Fruit fly (Drosophila melanogaster) whole organism, prepupa: ENCODE data around the gene SerRS.

ENCODE experiments used
- CG10631 ChIP-seq: fragments of 200-800 bp; sonication (Bioruptor generic); optimal IDR thresholded peaks from 2 replicates; lab custom pipeline; 2016; ENCODE audit warnings: missing biosample characterization, missing genetic modification characterization
- CG11294 ChIP-seq: fragments of 200-800 bp; sonication (Bioruptor generic); IDR thresholded peaks from 2 replicates; pipeline ENCODE4 v1.3.6; 2022; ENCODE audit warnings: missing biosample characterization, missing genetic modification characterization
- CG11762 ChIP-seq: fragments of 200-800 bp; sonication (Bioruptor generic); optimal IDR thresholded peaks from 3 replicates; lab custom pipeline; 2016; ENCODE audit warnings: missing biosample characterization, missing genetic modification characterization; ENCODE audit not compliant: insufficient read depth
- CG11902 ChIP-seq: fragments of 200-800 bp; sonication (Bioruptor generic); optimal IDR thresholded peaks from 3 replicates; lab custom pipeline; 2016; ENCODE audit warnings: missing biosample characterization, missing genetic modification characterization
- CG15336 ChIP-seq: fragments of 200-800 bp; sonication (Bioruptor generic); IDR thresholded peaks from 2 replicates; pipeline ENCODE4 v1.3.6; 2022; ENCODE audit warnings: missing biosample characterization, missing genetic modification characterization
- CG1621 ChIP-seq: fragments of 200-800 bp; sonication (Bioruptor generic); optimal IDR thresholded peaks from 3 replicates; lab custom pipeline; 2018; ENCODE audit warnings: missing biosample characterization, mild to moderate bottlenecking, missing genetic modification characterization
- CG16779 ChIP-seq: fragments of 200-800 bp; sonication (Bioruptor generic); optimal IDR thresholded peaks from 3 replicates; lab custom pipeline; 2017; ENCODE audit warnings: missing biosample characterization, mild to moderate bottlenecking, missing genetic modification characterization
- CG3032 ChIP-seq: fragments of 200-800 bp; optimal IDR thresholded peaks from 2 replicates; lab custom pipeline; 2019; ENCODE audit warnings: missing biosample characterization, mild to moderate bottlenecking, missing genetic modification characterization, moderate library complexity
- CG31627 ChIP-seq: fragments of 200-800 bp; sonication (Bioruptor generic); optimal IDR thresholded peaks from 3 replicates; lab custom pipeline; 2016; ENCODE audit warnings: missing biosample characterization, missing genetic modification characterization
- CG32006 ChIP-seq: fragments of 200-800 bp; sonication (Bioruptor generic); optimal IDR thresholded peaks from 3 replicates; lab custom pipeline; 2017; ENCODE audit warnings: missing biosample characterization, mild to moderate bottlenecking, missing genetic modification characterization
- CG34406 ChIP-seq: fragments of 200-800 bp; sonication (Bioruptor generic); optimal IDR thresholded peaks from 3 replicates; lab custom pipeline; 2016; ENCODE audit warnings: missing biosample characterization, missing genetic modification characterization
- CG3919 ChIP-seq: fragments of 200-800 bp; sonication (Bioruptor generic); optimal IDR thresholded peaks from 3 replicates; lab custom pipeline; 2016; ENCODE audit warnings: missing biosample characterization, missing genetic modification characterization
- CG4318 ChIP-seq: fragments of 200-800 bp; sonication (Bioruptor generic); optimal IDR thresholded peaks from 3 replicates; lab custom pipeline; 2017; ENCODE audit warnings: missing biosample characterization, mild to moderate bottlenecking, missing genetic modification characterization
- CG6163 ChIP-seq: fragments of 200-800 bp; sonication (Bioruptor generic); IDR thresholded peaks from 3 replicates; pipeline ENCODE4 v1.3.6; 2022; ENCODE audit warnings: missing biosample characterization, missing genetic modification characterization
- CG6276 ChIP-seq: fragments of 200-800 bp; sonication (Bioruptor generic); optimal IDR thresholded peaks from 2 replicates; lab custom pipeline; 2017; ENCODE audit warnings: missing biosample characterization, mild to moderate bottlenecking, missing genetic modification characterization
- CG6792 ChIP-seq: fragments of 200-800 bp; sonication (Bioruptor generic); optimal IDR thresholded peaks from 3 replicates; lab custom pipeline; 2016; ENCODE audit warnings: missing biosample characterization, missing genetic modification characterization
- CG6808 ChIP-seq: fragments of 200-800 bp; sonication (Bioruptor generic); optimal IDR thresholded peaks from 3 replicates; lab custom pipeline; 2017; ENCODE audit warnings: missing biosample characterization, missing genetic modification characterization, mild to moderate bottlenecking, moderate library complexity, missing genetic modification reagents
- CG7368 ChIP-seq: fragments of 200-800 bp; sonication (Bioruptor generic); optimal IDR thresholded peaks from 3 replicates; lab custom pipeline; 2016; ENCODE audit warnings: missing biosample characterization, missing genetic modification characterization
- CG8119 ChIP-seq: fragments of 200-800 bp; sonication (Bioruptor generic); IDR thresholded peaks from 3 replicates; pipeline ENCODE4 v1.3.6; 2022; ENCODE audit warnings: missing biosample characterization, missing genetic modification characterization
- CG8319 ChIP-seq: fragments of 200-800 bp; sonication (Bioruptor generic); optimal IDR thresholded peaks from 3 replicates; lab custom pipeline; 2016; ENCODE audit warnings: missing biosample characterization, missing genetic modification characterization
- CG8632 ChIP-seq: fragments of 200-800 bp; sonication (Bioruptor generic); optimal IDR thresholded peaks from 3 replicates; lab custom pipeline; 2016; ENCODE audit warnings: missing biosample characterization, missing genetic modification characterization
- CG9139 ChIP-seq: fragments of 200-800 bp; sonication (Bioruptor generic); optimal IDR thresholded peaks from 3 replicates; lab custom pipeline; 2017; ENCODE audit warnings: missing biosample characterization, mild to moderate bottlenecking, missing genetic modification characterization
- Eip75B ChIP-seq: fragments of 200-800 bp; sonication (Bioruptor generic); optimal IDR thresholded peaks from 3 replicates; lab custom pipeline; 2016; ENCODE audit warnings: missing biosample characterization, missing genetic modification characterization
- Eip78C ChIP-seq: fragments of 200-800 bp; sonication (Bioruptor generic); peaks from one replicate; lab custom pipeline; 2016; ENCODE audit warnings: missing biosample characterization, missing genetic modification characterization
- Eip93F ChIP-seq: fragments of 200-800 bp; sonication (Bioruptor generic); optimal IDR thresholded peaks from 2 replicates; lab custom pipeline; 2016; ENCODE audit warnings: missing biosample characterization, mild to moderate bottlenecking, missing genetic modification characterization
- Ets21C ChIP-seq: fragments of 200-800 bp; sonication (Bioruptor generic); optimal IDR thresholded peaks from 3 replicates; lab custom pipeline; 2016; ENCODE audit warnings: missing biosample characterization, missing genetic modification characterization
- Gug ChIP-seq: fragments of 200-800 bp; sonication (Bioruptor generic); IDR thresholded peaks from 2 replicates; pipeline ENCODE4 v1.3.6; 2022; ENCODE audit warnings: missing biosample characterization, missing genetic modification characterization
- Hr38 ChIP-seq: sonication (Bioruptor generic); optimal IDR thresholded peaks from 2 replicates; lab custom pipeline; 2016; ENCODE audit warnings: missing biosample characterization, missing genetic modification characterization
- Hr4 ChIP-seq: fragments of 200-800 bp; sonication (Bioruptor generic); optimal IDR thresholded peaks from 3 replicates; lab custom pipeline; 2016; ENCODE audit warnings: missing biosample characterization, missing genetic modification characterization
- Lpt ChIP-seq: fragments of 200-800 bp; sonication (Bioruptor generic); optimal IDR thresholded peaks from 3 replicates; lab custom pipeline; 2016; ENCODE audit warnings: missing biosample characterization, missing genetic modification characterization
- Met ChIP-seq: fragments of 200-800 bp; sonication (Bioruptor generic); optimal IDR thresholded peaks from 3 replicates; lab custom pipeline; 2016; ENCODE audit warnings: missing biosample characterization, missing genetic modification characterization
- OdsH ChIP-seq: fragments of 200-800 bp; sonication (Bioruptor generic); optimal IDR thresholded peaks from 3 replicates; lab custom pipeline; 2016; ENCODE audit warnings: missing biosample characterization, missing genetic modification characterization
- Smox ChIP-seq: fragments of 200-800 bp; sonication (Bioruptor generic); optimal IDR thresholded peaks from 3 replicates; lab custom pipeline; 2016; ENCODE audit warnings: missing biosample characterization, missing genetic modification characterization
- Sox102F ChIP-seq: fragments of 200-800 bp; sonication (Bioruptor generic); optimal IDR thresholded peaks from 2 replicates; lab custom pipeline; 2016; ENCODE audit warnings: missing biosample characterization, mild to moderate bottlenecking, missing genetic modification characterization
- Sox14 ChIP-seq: fragments of 200-800 bp; sonication (Bioruptor generic); optimal IDR thresholded peaks from 3 replicates; lab custom pipeline; 2016; ENCODE audit warnings: missing biosample characterization, missing genetic modification characterization
- Sox15 ChIP-seq: fragments of 200-800 bp; sonication (Bioruptor generic); optimal IDR thresholded peaks from 3 replicates; lab custom pipeline; 2016; ENCODE audit warnings: missing biosample characterization, missing genetic modification characterization
- achi ChIP-seq: fragments of 200-800 bp; sonication (Bioruptor generic); optimal IDR thresholded peaks from 3 replicates; lab custom pipeline; 2016; ENCODE audit warnings: missing biosample characterization, missing genetic modification characterization
- acj6 ChIP-seq: fragments of 200-800 bp; sonication (Bioruptor generic); optimal IDR thresholded peaks from 3 replicates; lab custom pipeline; 2016; ENCODE audit warnings: missing biosample characterization, missing genetic modification characterization
- dac ChIP-seq: fragments of 200-800 bp; sonication (Bioruptor generic); optimal IDR thresholded peaks from 2 replicates; lab custom pipeline; 2017; ENCODE audit warnings: missing biosample characterization, mild to moderate bottlenecking, missing genetic modification characterization
- dsx ChIP-seq: fragments of 200-800 bp; optimal IDR thresholded peaks from 3 replicates; lab custom pipeline; 2019; ENCODE audit warnings: missing biosample characterization, mild to moderate bottlenecking, missing genetic modification characterization, moderate library complexity; ENCODE audit not compliant: poor library complexity, severe bottlenecking
- esn ChIP-seq: fragments of 200-800 bp; sonication (Bioruptor generic); optimal IDR thresholded peaks from 2 replicates; lab custom pipeline; 2016; ENCODE audit warnings: missing biosample characterization, mild to moderate bottlenecking, missing genetic modification characterization, moderate library complexity
- fd85E ChIP-seq: fragments of 200-800 bp; sonication (Bioruptor generic); optimal IDR thresholded peaks from 3 replicates; lab custom pipeline; 2016; ENCODE audit warnings: missing biosample characterization, missing genetic modification characterization
- lz ChIP-seq: fragments of 200-800 bp; sonication (Bioruptor generic); optimal IDR thresholded peaks from 3 replicates; lab custom pipeline; 2016; ENCODE audit warnings: missing biosample characterization, missing genetic modification characterization
- net ChIP-seq: fragments of 200-800 bp; sonication (Bioruptor generic); optimal IDR thresholded peaks from 3 replicates; lab custom pipeline; 2016; ENCODE audit warnings: missing biosample characterization, missing genetic modification characterization
- pdm3 ChIP-seq: fragments of 200-800 bp; sonication (Bioruptor generic); optimal IDR thresholded peaks from 3 replicates; lab custom pipeline; 2016; ENCODE audit warnings: missing biosample characterization, missing genetic modification characterization
- spab ChIP-seq: fragments of 200-800 bp; sonication (Bioruptor generic); optimal IDR thresholded peaks from 2 replicates; lab custom pipeline; 2017; ENCODE audit warnings: missing biosample characterization, mild to moderate bottlenecking, missing genetic modification characterization, missing genetic modification reagents
- ss ChIP-seq, 2 experiments: fragments of 200-800 bp; sonication (Bioruptor generic); optimal IDR thresholded peaks; 2 replicates in 1 of 2; 3 replicates in 1 of 2; lab custom pipeline; 2017 to 2018; ENCODE audit warnings: mild to moderate bottlenecking in 2 of 2, missing biosample characterization in 2 of 2, missing genetic modification characterization in 2 of 2, moderate library complexity in 1 of 2
- svp ChIP-seq: fragments of 200-800 bp; sonication (Bioruptor generic); peaks from one replicate; lab custom pipeline; 2016; ENCODE audit warnings: missing biosample characterization, missing genetic modification characterization
- topi ChIP-seq: fragments of 200-800 bp; sonication (Bioruptor generic); optimal IDR thresholded peaks from 3 replicates; lab custom pipeline; 2016; ENCODE audit warnings: missing biosample characterization, missing genetic modification characterization

The SerRS gene

DNA sequence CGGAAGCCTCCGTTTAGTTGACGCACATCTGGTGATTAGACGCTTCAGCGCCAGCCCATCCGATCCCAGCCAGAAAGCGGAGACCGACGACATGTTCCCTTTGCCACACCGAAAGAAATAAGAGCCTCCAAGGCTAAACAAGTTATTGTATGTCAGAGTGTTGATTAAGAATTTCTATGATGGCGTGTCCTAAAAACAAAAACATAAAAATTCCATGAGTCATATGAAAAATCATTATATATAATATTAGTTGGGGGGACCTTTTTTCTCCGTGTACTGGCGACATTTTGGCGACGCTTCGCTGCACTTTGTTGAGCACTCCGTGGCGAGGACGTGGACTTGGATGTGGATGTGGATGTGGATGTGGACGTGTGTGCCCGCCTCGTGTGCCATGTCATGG, 24.4 kb downstream of the SerRS start (continued):
- TF ChIP-seq esn (GFP tag; lab: Kevin White, UChicago) (peak; percentile 53), achi (GFP tag; lab: Kevin White, UChicago) (peak; percentile 58), fd85E (GFP tag; lab: Kevin White, UChicago) (no peak), CG11294 (GFP tag; lab: Robert Waterston, UW) (peak; percentile 62; the same call in 1 of the 2 replicates), Gug (GFP tag; lab: Robert Waterston, UW) (peak; percentile 64), Hr38 (no peak), Eip78C (GFP tag; lab: Kevin White, UChicago) (peak; percentile 86), svp (GFP tag; lab: Kevin White, UChicago) (peak; percentile 42), Ets21C (GFP tag; lab: Kevin White, UChicago) (no peak), lz (GFP tag; lab: Kevin White, UChicago) (peak; percentile 43), CG6792 (GFP tag; lab: Kevin White, UChicago) (peak; percentile 37), dsx (GFP tag; lab: Kevin White, UChicago) (peak; percentile 38)

DNA sequence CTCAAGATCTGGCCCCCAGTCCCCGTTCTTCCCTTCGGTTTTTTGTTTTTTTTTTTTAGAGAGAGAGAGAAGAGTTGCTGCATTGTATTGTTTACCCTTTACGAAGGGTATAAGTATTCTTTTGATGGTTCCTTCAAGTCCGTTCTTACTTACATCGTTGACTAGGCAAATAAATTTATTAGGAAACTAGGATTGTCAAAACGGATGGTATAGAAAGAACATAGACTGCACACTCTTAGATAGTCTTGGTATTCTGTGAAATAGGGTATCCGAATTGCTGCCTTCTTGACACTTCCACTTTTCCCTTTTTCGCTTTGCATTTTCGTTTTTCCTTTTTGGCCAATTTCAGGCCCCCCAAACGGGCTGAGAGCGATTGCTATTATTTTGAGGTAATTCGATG, 25.7 kb downstream of the SerRS start:
- TF ChIP-seq Sox102F (peak; percentile 85), CG4318 (no peak), topi (peak; percentile 88), CG32006 (peak; percentile 47), CG16779 (tag; lab: Kevin White, UChicago) (peak; percentile 40), Gug (GFP tag; lab: Robert Waterston, UW) (no peak), spab (GFP tag; lab: Kevin White, UChicago) (peak; percentile 61), ss (GFP tag; optimal IDR thresholded peaks at IDR 0.05; lab: Kevin White, UChicago) (peak; percentile 45 to 80), Eip78C (GFP tag; lab: Kevin White, UChicago) (peak; percentile 96), Sox15 (GFP tag; lab: Kevin White, UChicago) (peak; percentile 76), CG1621 (tag; lab: Kevin White, UChicago) (peak; percentile 68), CG9139 (GFP tag; lab: Kevin White, UChicago) (peak; percentile 17), CG6163 (GFP tag; lab: Robert Waterston, UW) (peak; percentile 70), CG3919 (peak; percentile 86), CG10631 (peak; percentile 81), CG7368 (GFP tag; lab: Kevin White, UChicago) (peak; percentile 76), CG31627 (GFP tag; lab: Kevin White, UChicago) (peak; percentile 91), CG11762 (peak; percentile 62), Smox (GFP tag; lab: Kevin White, UChicago) (peak; percentile 83), CG8319 (GFP tag; lab: Kevin White, UChicago) (peak; percentile 65), Hr38 (no peak), svp (GFP tag; lab: Kevin White, UChicago) (peak; percentile 94), CG34406 (GFP tag; lab: Kevin White, UChicago) (peak; percentile 81), CG15336 (peak; percentile 57; the same call in 1 of the 2 replicates), Hr4 (peak; percentile 1), esn (GFP tag; lab: Kevin White, UChicago) (peak; percentile 90), CG6792 (GFP tag; lab: Kevin White, UChicago) (peak; percentile 82), Sox14 (GFP tag; lab: Kevin White, UChicago) (peak; percentile 80), Eip93F (GFP tag; lab: Kevin White, UChicago) (peak; percentile 50), pdm3 (GFP tag; lab: Kevin White, UChicago) (peak; percentile 86), dac (GFP tag; lab: Kevin White, UChicago) (no peak), CG11902 (GFP tag; lab: Kevin White, UChicago) (peak; percentile 77), OdsH (GFP tag; lab: Kevin White, UChicago) (peak; percentile 77), dsx (GFP tag; lab: Kevin White, UChicago) (peak; percentile 76), CG3032 (tag; lab: Kevin White, UChicago) (peak; percentile 73), Lpt (GFP tag; lab: Kevin White, UChicago) (peak; percentile 23), CG8119 (peak; percentile 50; the same call in 1 of the 3 replicates), CG8632 (peak; percentile 79), CG11294 (GFP tag; lab: Robert Waterston, UW) (no peak), acj6 (peak; percentile 83), Met (GFP tag; lab: Kevin White, UChicago) (peak; percentile 88), Eip75B (GFP tag; lab: Kevin White, UChicago) (peak; percentile 84), CG6276 (no peak), CG6808 (GFP tag; lab: Kevin White, UChicago) (peak; percentile 53), net (GFP tag; lab: Kevin White, UChicago) (peak; percentile 74)
